Worm (Caenorhabditis elegans): ENCODE results near the gene C01B10.44.
"Not testable (repeated sequence)": the region's sequence is repeated elsewhere in the genome, so short reads cannot be mapped to it uniquely, and the experiment has no call there.

C01B10.44 gene

ce11 chrIV:6598740-6599139 lies 24.8 kb upstream of the C01B10.44 start, which contains the start of gene nspb-5:
TSS of gene nspb-5 (plus strand) at chrIV:6599040.
- not testable (repeated sequence) for TF ChIP-seq unc-62 (GFP tag; optimal IDR thresholded peaks at IDR 0.05)

DNA sequence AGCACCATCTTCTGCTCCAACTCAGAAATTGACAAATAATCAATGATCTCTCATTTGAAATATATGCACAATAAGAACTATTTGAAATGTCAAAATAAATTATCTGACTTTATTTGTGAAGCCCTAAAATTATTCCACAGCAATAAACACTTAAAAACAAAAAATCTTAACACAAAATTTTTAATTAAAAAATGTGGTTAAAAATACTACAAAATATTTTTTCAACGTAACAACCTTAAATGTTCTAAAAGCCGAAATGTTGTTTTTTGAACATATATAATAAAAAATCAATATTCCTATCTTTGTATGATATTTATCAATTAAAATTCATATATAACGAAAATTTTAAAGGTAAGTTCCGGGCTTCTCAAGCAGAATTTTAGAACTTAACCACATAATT lies 24.0 kb upstream of the C01B10.44 start, which contains the start of gene F38A5.8:
TSS of gene F38A5.8 (plus strand) at position 301 of the 400 bp plus-strand sequence.
- TF ChIP-seq unc-62 (GFP tag; optimal IDR thresholded peaks at IDR 0.05): no peak

DNA sequence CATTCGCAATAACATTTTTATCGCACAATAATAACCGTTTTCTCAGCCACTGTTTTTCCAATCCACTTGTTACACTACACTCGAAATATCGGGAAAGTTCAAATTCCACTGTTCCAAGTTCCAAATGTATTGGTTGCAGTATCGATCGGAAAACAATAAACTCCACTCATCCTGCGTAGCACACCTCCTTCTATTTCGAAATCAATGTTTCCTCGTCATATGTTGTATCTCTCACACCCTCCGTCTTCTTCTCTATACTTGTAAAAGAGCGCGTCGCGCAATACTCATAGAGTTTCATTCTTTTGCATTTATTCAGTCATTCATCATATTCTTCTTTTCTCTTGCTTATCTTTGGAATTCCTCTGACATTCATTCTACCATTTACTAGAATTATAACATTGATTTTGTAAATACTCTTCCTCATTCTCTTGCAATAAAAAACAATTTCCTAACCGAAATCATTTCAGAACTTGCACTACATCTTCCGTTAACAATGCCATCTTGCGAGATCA lies 22.2 kb upstream of the C01B10.44 start, which contains the start of gene sup-36:
TSS of gene sup-36 (plus strand) at position 462 of the 512 bp plus-strand sequence.
- no peak for TF ChIP-seq unc-62 (GFP tag; optimal IDR thresholded peaks at IDR 0.05)

ce11 chrIV:6602376-6602775 lies 21.1 kb upstream of the C01B10.44 start, which contains the start of gene F15B10.3:
TSS of gene F15B10.3 (plus strand) at chrIV:6602676.
- TF ChIP-seq unc-62 (GFP tag; optimal IDR thresholded peaks at IDR 0.05): no peak

- no peak for TF ChIP-seq unc-62 (GFP tag; optimal IDR thresholded peaks at IDR 0.05)
These were observed 19.9 kb upstream of the C01B10.44 start for ce11 chrIV:6603549-6603948.

DNA sequence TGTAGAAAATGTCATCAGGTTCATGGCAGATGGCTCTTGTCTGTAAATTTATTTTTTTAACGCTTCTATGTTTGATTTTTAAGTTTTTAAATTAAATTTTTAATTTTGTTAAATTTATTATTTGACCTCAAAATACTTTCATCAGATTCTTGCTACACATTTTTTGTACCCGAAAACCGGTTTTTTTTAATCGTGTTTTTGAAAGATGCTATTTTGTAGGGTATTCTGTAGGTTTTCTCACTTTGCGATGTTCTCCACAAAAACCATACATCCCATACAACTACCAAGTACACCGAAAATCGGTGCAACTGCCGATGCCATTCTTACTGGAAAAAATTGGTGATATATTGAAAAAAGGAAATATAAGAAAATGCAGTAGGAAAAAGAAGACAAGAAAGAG lies 17.6 kb upstream of the C01B10.44 start, which contains the start of gene nstp-2:
TSS of gene nstp-2 (minus strand) at position 326 of the 400 bp plus-strand sequence.
- no peak for TF ChIP-seq unc-62 (GFP tag; optimal IDR thresholded peaks at IDR 0.05)

ce11 chrIV:6606587-6606986 lies 16.9 kb upstream of the C01B10.44 start:
- no peak for TF ChIP-seq unc-62 (GFP tag; optimal IDR thresholded peaks at IDR 0.05)

- TF ChIP-seq unc-62 (GFP tag; optimal IDR thresholded peaks at IDR 0.05): no peak
These were observed 16.4 kb upstream of the C01B10.44 start for ce11 chrIV:6607059-6607458.

- TF ChIP-seq unc-62 (GFP tag; optimal IDR thresholded peaks at IDR 0.05): no peak
These were observed 10.2 kb upstream of the C01B10.44 start, which contains the start of gene drh-1 for ce11 chrIV:6613296-6613695. TSS of gene drh-1 (minus strand) at chrIV:6613353.

- no peak for TF ChIP-seq unc-62 (GFP tag; optimal IDR thresholded peaks at IDR 0.05)
These were observed 4.9 kb upstream of the C01B10.44 start for ce11 chrIV:6618607-6619006.

DNA sequence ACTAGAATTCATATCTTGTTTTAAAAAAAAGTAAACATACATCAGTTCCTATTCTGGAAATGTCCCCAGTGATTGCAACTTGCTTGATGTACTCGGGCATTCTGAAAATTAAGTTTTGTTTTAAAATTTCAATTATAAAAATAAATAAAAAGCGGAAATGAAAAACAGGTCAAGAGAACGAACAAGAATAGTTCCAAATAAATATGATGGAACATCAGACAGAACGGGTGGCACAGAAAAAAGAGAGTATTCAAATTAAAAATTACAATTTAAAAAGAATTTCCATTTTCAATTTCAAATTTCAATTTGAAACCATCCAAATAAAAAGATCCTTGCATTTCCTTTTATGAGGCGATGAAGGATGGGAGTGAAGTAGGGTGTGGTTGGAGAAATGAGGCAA lies 2.2 kb upstream of the C01B10.44 start, which contains the start of gene C01B10.3:
TSS of gene C01B10.3 (minus strand) at position 101 of the 400 bp plus-strand sequence.
- TF ChIP-seq unc-62 (GFP tag; optimal IDR thresholded peaks at IDR 0.05): no peak

DNA sequence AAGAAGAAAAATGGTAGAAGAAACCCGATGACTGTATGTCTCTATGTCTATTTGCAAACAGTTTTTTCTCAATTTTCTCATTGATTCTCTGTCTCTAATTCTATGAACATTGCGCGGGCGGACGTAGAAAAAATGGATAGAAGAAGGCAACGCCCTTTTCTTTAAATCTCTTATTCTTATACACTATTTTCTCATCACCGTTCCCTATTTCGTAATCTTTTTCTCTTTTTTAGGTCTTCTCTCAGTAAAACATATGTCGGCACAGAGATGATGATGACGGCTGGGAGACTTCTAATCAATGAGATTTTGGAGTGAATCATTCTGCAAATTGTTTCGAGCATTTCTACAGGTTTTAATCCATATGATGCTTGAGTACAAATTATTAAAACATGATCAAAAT lies 1.3 kb upstream of the C01B10.44 start:
- TF ChIP-seq unc-62 (GFP tag; optimal IDR thresholded peaks at IDR 0.05): no peak

- TF ChIP-seq unc-62 (GFP tag; optimal IDR thresholded peaks at IDR 0.05): no peak
These were observed 4.3 kb downstream of the C01B10.44 start, which contains the start of gene cest-5.2 for ce11 chrIV:6627798-6628197. TSS of gene cest-5.2 (minus strand) at chrIV:6627925.

DNA sequence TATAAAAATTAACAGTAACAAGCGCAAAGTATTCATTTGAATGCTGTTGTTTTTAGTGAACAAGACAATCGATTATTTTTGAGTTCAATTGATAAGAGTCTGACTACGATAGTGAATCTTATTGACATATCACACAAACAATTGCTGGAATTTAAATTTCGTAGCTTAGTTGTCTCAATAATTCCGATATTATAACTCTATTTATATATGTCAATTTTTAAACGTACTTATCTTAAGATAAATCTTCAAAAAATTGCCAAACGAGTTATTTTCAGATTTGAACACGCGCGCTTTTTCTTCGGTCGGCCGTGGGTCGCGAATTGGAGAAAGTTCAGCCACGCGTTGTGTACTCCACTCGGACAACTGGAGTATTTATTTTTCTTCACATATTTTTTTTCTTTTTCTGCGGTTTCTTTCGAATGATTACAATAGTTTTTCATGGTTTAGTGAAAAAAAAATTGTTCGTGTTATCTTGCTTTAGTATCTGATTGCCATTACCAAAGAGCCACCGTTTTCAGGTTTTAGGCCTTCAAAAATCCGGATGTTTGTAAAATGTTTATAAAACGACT lies 8.3 kb downstream of the C01B10.44 start, which contains the start of the genes cest-5.1 and C01B10.9:
TSS of gene cest-5.1 (minus strand) at position 51 of the 569 bp plus-strand sequence.
TSS of gene C01B10.9 (plus strand) at position 519 of the 569 bp plus-strand sequence.
- TF ChIP-seq unc-62 (GFP tag; optimal IDR thresholded peaks at IDR 0.05): no peak

DNA sequence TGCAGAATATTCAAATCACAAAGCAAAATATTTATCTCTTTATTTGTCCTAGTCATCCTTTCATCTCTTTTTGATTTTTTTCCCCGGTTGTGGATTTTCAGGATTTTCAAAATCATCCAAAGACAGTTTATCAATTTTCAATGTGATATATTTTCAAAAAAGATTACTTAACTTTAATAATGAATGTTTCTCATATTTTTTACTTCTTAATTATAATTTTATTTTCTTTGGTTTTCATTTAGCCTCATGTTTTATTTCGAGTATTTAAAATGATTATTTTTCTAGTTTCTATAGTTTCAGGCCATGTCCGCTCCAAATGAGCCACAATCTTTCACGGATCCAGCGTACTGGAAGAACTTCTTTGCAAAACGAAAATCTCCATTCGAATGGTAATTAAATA lies 11.3 kb downstream of the C01B10.44 start, which contains the start of gene metl-13:
TSS of gene metl-13 (plus strand) at position 301 of the 400 bp plus-strand sequence.
- TF ChIP-seq unc-62 (GFP tag; optimal IDR thresholded peaks at IDR 0.05): no peak

DNA sequence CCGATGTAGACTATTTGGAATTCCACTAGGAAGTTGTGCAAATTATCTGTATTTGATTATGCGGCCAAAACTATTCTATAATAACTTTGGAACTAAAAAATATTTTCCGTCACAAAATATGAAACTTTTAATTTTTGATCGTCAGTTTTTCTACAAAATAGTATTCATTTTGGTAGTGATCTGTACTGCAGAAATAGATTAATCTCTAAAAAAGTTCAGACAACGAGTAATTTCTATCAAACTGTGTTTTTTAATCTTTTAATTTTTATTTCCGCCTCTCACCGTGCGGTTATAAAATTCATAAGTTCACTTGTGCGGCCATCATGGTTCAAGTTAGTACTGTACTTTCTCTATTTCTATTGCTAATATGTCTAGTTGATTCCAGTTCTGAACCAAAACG lies 14.8 kb downstream of the C01B10.44 start, which contains the start of gene C01B10.7:
TSS of gene C01B10.7 (plus strand) at position 301 of the 400 bp plus-strand sequence.
- no peak for TF ChIP-seq unc-62 (GFP tag; optimal IDR thresholded peaks at IDR 0.05)

ce11 chrIV:6639880-6640279 lies 16.4 kb downstream of the C01B10.44 start, which contains the start of gene C01B10.6:
TSS of gene C01B10.6 (plus strand) at chrIV:6640180.
- no peak for TF ChIP-seq unc-62 (GFP tag; optimal IDR thresholded peaks at IDR 0.05)

Data from whole organism, dauer.